Fruit fly (Drosophila melanogaster) whole organism, embryonic: ENCODE data around the gene Ten-m.
A peak's percentile ranks its signal among the peaks of the same experiment; 100 is the strongest.

Experiments
- Atf3 ChIP-seq: fragments of 200-800 bp; sonication (Bioruptor generic); optimal IDR thresholded peaks from 3 replicates; lab custom pipeline; 2016; ENCODE audit warnings: missing biosample characterization, missing genetic modification characterization
- B-H1 ChIP-seq: fragments of 200-800 bp; sonication (Bioruptor generic); IDR thresholded peaks from 3 replicates; pipeline ENCODE4 v1.3.6; 2022; ENCODE audit warnings: missing biosample characterization, missing genetic modification characterization
- Blimp-1 ChIP-seq: fragments of 200-800 bp; sonication (Bioruptor generic); optimal IDR thresholded peaks from 3 replicates; lab custom pipeline; 2018; ENCODE audit warnings: missing biosample characterization, missing genetic modification characterization, mild to moderate bottlenecking, moderate library complexity, missing genetic modification reagents
- CG10274 ChIP-seq: fragments of 200-800 bp; sonication (Bioruptor generic); optimal IDR thresholded peaks from 3 replicates; lab custom pipeline; 2017; ENCODE audit warnings: missing biosample characterization, mild to moderate bottlenecking, missing genetic modification characterization
- CG12219 ChIP-seq: fragments of 200-800 bp; sonication (Bioruptor generic); optimal IDR thresholded peaks from 3 replicates; lab custom pipeline; 2018; ENCODE audit warnings: missing biosample characterization, mild to moderate bottlenecking, missing genetic modification characterization
- CG1603 ChIP-seq: fragments of 200-800 bp; sonication (Bioruptor generic); optimal IDR thresholded peaks from 2 replicates; lab custom pipeline; 2019; ENCODE audit warnings: missing biosample characterization, mild to moderate bottlenecking, missing genetic modification characterization, moderate library complexity
- CG17186 ChIP-seq: fragments of 200-800 bp; sonication (Bioruptor generic); optimal IDR thresholded peaks from 3 replicates; lab custom pipeline; 2017; ENCODE audit warnings: missing biosample characterization, missing genetic modification reagents, missing genetic modification characterization
- CG17385 ChIP-seq: fragments of 200-800 bp; sonication (Bioruptor generic); optimal IDR thresholded peaks from 3 replicates; lab custom pipeline; 2018; ENCODE audit warnings: missing biosample characterization, mild to moderate bottlenecking, missing genetic modification characterization
- CG1832 ChIP-seq: fragments of 200-800 bp; sonication (Bioruptor generic); optimal IDR thresholded peaks from 2 replicates; lab custom pipeline; 2017; ENCODE audit warnings: missing biosample characterization, mild to moderate bottlenecking, missing genetic modification characterization, inconsistent platforms
- CG18764 ChIP-seq: fragments of 200-800 bp; sonication (Bioruptor generic); optimal IDR thresholded peaks from 3 replicates; lab custom pipeline; 2016; ENCODE audit warnings: missing biosample characterization, missing genetic modification characterization
- CG2116 ChIP-seq: fragments of 200-800 bp; sonication (Bioruptor generic); optimal IDR thresholded peaks from 3 replicates; lab custom pipeline; 2018; ENCODE audit warnings: missing biosample characterization, mild to moderate bottlenecking, missing genetic modification characterization
- CG2202 ChIP-seq: fragments of 200-800 bp; sonication (Bioruptor generic); optimal IDR thresholded peaks from 2 replicates; lab custom pipeline; 2018; ENCODE audit warnings: missing biosample characterization, mild to moderate bottlenecking, missing genetic modification characterization
- CG30431 ChIP-seq: fragments of 200-800 bp; sonication (Bioruptor generic); optimal IDR thresholded peaks from 2 replicates; lab custom pipeline; 2017; ENCODE audit warnings: missing biosample characterization, missing genetic modification characterization
- CG34376 ChIP-seq: fragments of 200-800 bp; sonication (Bioruptor generic); optimal IDR thresholded peaks from 2 replicates; lab custom pipeline; 2018; ENCODE audit warnings: missing biosample characterization, mild to moderate bottlenecking, missing genetic modification characterization
- CG4360 ChIP-seq: fragments of 200-800 bp; sonication (Bioruptor generic); IDR thresholded peaks from 2 replicates; pipeline ENCODE4 v1.3.6; 2022; ENCODE audit warnings: missing biosample characterization, missing genetic modification characterization
- CG6854 ChIP-seq: fragments of 200-800 bp; sonication (Bioruptor generic); optimal IDR thresholded peaks from 3 replicates; lab custom pipeline; 2017; ENCODE audit warnings: missing biosample characterization, mild to moderate bottlenecking, missing genetic modification characterization
- CG7786 ChIP-seq: fragments of 200-800 bp; sonication (Bioruptor generic); optimal IDR thresholded peaks from 2 replicates; lab custom pipeline; 2016; ENCODE audit warnings: missing biosample characterization, missing genetic modification characterization
- CG7928 ChIP-seq: fragments of 200-800 bp; sonication (Bioruptor generic); optimal IDR thresholded peaks from 2 replicates; lab custom pipeline; 2017; ENCODE audit warnings: missing biosample characterization, mild to moderate bottlenecking, missing genetic modification characterization
- CG7987 ChIP-seq: fragments of 200-800 bp; sonication (Bioruptor generic); optimal IDR thresholded peaks from 2 replicates; lab custom pipeline; 2018; ENCODE audit warnings: missing biosample characterization, mild to moderate bottlenecking, missing genetic modification characterization, moderate library complexity
- CrebB ChIP-seq: fragments of 200-800 bp; sonication (Bioruptor generic); optimal IDR thresholded peaks from 3 replicates; lab custom pipeline; 2018; ENCODE audit warnings: missing biosample characterization, mild to moderate bottlenecking, missing genetic modification characterization
- E2f1 ChIP-seq: fragments of 200-800 bp; sonication (Bioruptor generic); IDR thresholded peaks from 2 replicates; pipeline ENCODE4 v1.3.6; 2022; ENCODE audit warnings: missing biosample characterization, missing genetic modification characterization
- Ets65A ChIP-seq: fragments of 200-800 bp; sonication (Bioruptor generic); peaks from one replicate; lab custom pipeline; 2016; ENCODE audit warnings: missing biosample characterization, missing genetic modification characterization
- H15 ChIP-seq: fragments of 200-800 bp; sonication (Bioruptor generic); IDR thresholded peaks from 3 replicates; pipeline ENCODE4 v1.3.6; 2022; ENCODE audit warnings: missing biosample characterization, missing genetic modification characterization
- H2.0 ChIP-seq: fragments of 200-800 bp; sonication (Bioruptor generic); IDR thresholded peaks from 2 replicates; pipeline ENCODE4 v1.3.6; 2022; ENCODE audit warnings: missing biosample characterization, missing genetic modification characterization
- HmgZ ChIP-seq: fragments of 200-800 bp; sonication (Bioruptor generic); optimal IDR thresholded peaks from 2 replicates; lab custom pipeline; 2018; ENCODE audit warnings: missing biosample characterization, mild to moderate bottlenecking, missing genetic modification characterization
- MESR4 ChIP-seq: fragments of 200-800 bp; sonication (Bioruptor generic); optimal IDR thresholded peaks from 2 replicates; lab custom pipeline; 2018; ENCODE audit warnings: missing biosample characterization, mild to moderate bottlenecking, missing genetic modification characterization, moderate library complexity
- Poxn ChIP-seq: fragments of 200-800 bp; sonication (Bioruptor generic); IDR thresholded peaks from 2 replicates; pipeline ENCODE4 v1.3.6; 2022; ENCODE audit warnings: missing biosample characterization, missing genetic modification characterization
- Sox100B ChIP-seq: fragments of 200-800 bp; sonication (Bioruptor generic); optimal IDR thresholded peaks from 3 replicates; lab custom pipeline; 2018; ENCODE audit warnings: missing biosample characterization, mild to moderate bottlenecking, missing genetic modification characterization
- Spps ChIP-seq: fragments of 200-800 bp; sonication (Bioruptor generic); optimal IDR thresholded peaks from 2 replicates; lab custom pipeline; 2018; ENCODE audit warnings: missing biosample characterization, mild to moderate bottlenecking, missing genetic modification characterization
- Stat92E ChIP-seq, 3 experiments: fragments of >200 bp in 2 of 3; fragments of 200-800 bp in 1 of 3; sonication (Bioruptor generic) in 1 of 3; optimal IDR thresholded peaks; 2 replicates each; lab custom pipeline; 2017 to 2019; ENCODE audit warnings: missing biosample characterization in 3 of 3, missing genetic modification characterization in 3 of 3, mild to moderate bottlenecking in 1 of 3, moderate library complexity in 1 of 3
- Taf1 ChIP-seq: fragments of 200-800 bp; sonication (Bioruptor generic); IDR thresholded peaks from 2 replicates; pipeline ENCODE4 v1.3.6; 2022; ENCODE audit warnings: missing biosample characterization, missing genetic modification characterization
- amos ChIP-seq: fragments of 200-800 bp; sonication (Bioruptor generic); IDR thresholded peaks from 2 replicates; pipeline ENCODE4 v1.3.6; 2022; ENCODE audit warnings: missing biosample characterization, missing genetic modification characterization; ENCODE audit not compliant: partially characterized antibody
- bbx ChIP-seq: fragments of 200-800 bp; sonication (Bioruptor generic); IDR thresholded peaks from 2 replicates; pipeline ENCODE4 v1.3.6; 2022; ENCODE audit warnings: missing biosample characterization, missing genetic modification characterization; ENCODE audit not compliant: partially characterized antibody
- bigmax ChIP-seq: fragments of 200-800 bp; sonication (Bioruptor generic); optimal IDR thresholded peaks from 2 replicates; lab custom pipeline; 2018; ENCODE audit warnings: missing biosample characterization, mild to moderate bottlenecking, missing genetic modification characterization
- bsh ChIP-seq, 2 experiments: fragments of 200-800 bp; sonication (Bioruptor generic); optimal IDR thresholded peaks; 2 replicates each; lab custom pipeline; 2017 to 2018; ENCODE audit warnings: mild to moderate bottlenecking in 2 of 2, missing biosample characterization in 2 of 2, missing genetic modification characterization in 2 of 2, moderate library complexity in 1 of 2
- crol ChIP-seq: fragments of 200-800 bp; sonication (Bioruptor generic); IDR thresholded peaks from 2 replicates; pipeline ENCODE4 v1.3.6; 2022; ENCODE audit warnings: missing biosample characterization, missing genetic modification characterization
- da ChIP-seq: fragments of 200-800 bp; sonication (Bioruptor generic); optimal IDR thresholded peaks from 2 replicates; lab custom pipeline; 2016; ENCODE audit warnings: missing biosample characterization, missing genetic modification characterization
- gcm2 ChIP-seq: fragments of 200-800 bp; sonication (Bioruptor generic); optimal IDR thresholded peaks from 2 replicates; lab custom pipeline; 2016; ENCODE audit warnings: missing biosample characterization, missing genetic modification characterization
- grau ChIP-seq: fragments of 200-800 bp; optimal IDR thresholded peaks from 3 replicates; lab custom pipeline; 2019; ENCODE audit warnings: missing biosample characterization, mild to moderate bottlenecking, missing genetic modification characterization, moderate library complexity
- nerfin-1 ChIP-seq: fragments of 200-800 bp; sonication (Bioruptor generic); optimal IDR thresholded peaks from 3 replicates; lab custom pipeline; 2019; ENCODE audit warnings: missing biosample characterization, mild to moderate bottlenecking, missing genetic modification characterization, moderate library complexity
- nerfin-2 ChIP-seq: fragments of 200-800 bp; sonication (Bioruptor generic); IDR thresholded peaks from 2 replicates; pipeline ENCODE4 v1.3.6; 2022; ENCODE audit warnings: missing biosample characterization, missing genetic modification characterization; ENCODE audit not compliant: partially characterized antibody
- nmo ChIP-seq: fragments of 200-800 bp; sonication (Bioruptor generic); optimal IDR thresholded peaks from 2 replicates; lab custom pipeline; 2018; ENCODE audit warnings: missing biosample characterization, mild to moderate bottlenecking, missing genetic modification characterization, moderate library complexity
- ro ChIP-seq: fragments of 200-800 bp; sonication (Bioruptor generic); IDR thresholded peaks from 2 replicates; pipeline ENCODE4 v1.3.6; 2022; ENCODE audit warnings: missing biosample characterization, missing genetic modification characterization
- run ChIP-seq: fragments of 200-800 bp; sonication (Bioruptor generic); optimal IDR thresholded peaks from 3 replicates; lab custom pipeline; 2018; ENCODE audit warnings: missing biosample characterization, mild to moderate bottlenecking, missing genetic modification characterization
- sc ChIP-seq, 3 experiments: fragments of >200 bp in 2 of 3; fragments of 200-800 bp in 1 of 3; sonication (Bioruptor generic) in 1 of 3; optimal IDR thresholded peaks; 2 replicates in 2 of 3; 3 replicates in 1 of 3; lab custom pipeline; 2017; ENCODE audit warnings: mild to moderate bottlenecking in 1 of 3, missing biosample characterization in 1 of 3, missing genetic modification characterization in 1 of 3, missing genetic modification reagents in 1 of 3
- sd ChIP-seq: fragments of 200-800 bp; sonication (Bioruptor generic); optimal IDR thresholded peaks from 3 replicates; lab custom pipeline; 2018; ENCODE audit warnings: missing biosample characterization, mild to moderate bottlenecking, missing genetic modification characterization, moderate library complexity
- sob ChIP-seq: fragments of 200-800 bp; sonication (Bioruptor generic); IDR thresholded peaks from 2 replicates; pipeline ENCODE4 v1.3.6; 2022; ENCODE audit warnings: missing biosample characterization, missing genetic modification characterization
- sug ChIP-seq: fragments of 200-800 bp; optimal IDR thresholded peaks from 2 replicates; lab custom pipeline; 2019; ENCODE audit warnings: missing biosample characterization, mild to moderate bottlenecking, missing genetic modification characterization, moderate library complexity
- unc-4 ChIP-seq: fragments of 200-800 bp; sonication (Bioruptor generic); IDR thresholded peaks from 2 replicates; pipeline ENCODE4 v1.3.6; 2022; ENCODE audit warnings: missing biosample characterization, missing genetic modification characterization; ENCODE audit not compliant: partially characterized antibody
- wdn ChIP-seq: fragments of 200-800 bp; sonication (Bioruptor generic); IDR thresholded peaks from 2 replicates; pipeline ENCODE4 v1.3.6; 2022; ENCODE audit warnings: missing biosample characterization, missing genetic modification characterization

Ten-m gene

DNA sequence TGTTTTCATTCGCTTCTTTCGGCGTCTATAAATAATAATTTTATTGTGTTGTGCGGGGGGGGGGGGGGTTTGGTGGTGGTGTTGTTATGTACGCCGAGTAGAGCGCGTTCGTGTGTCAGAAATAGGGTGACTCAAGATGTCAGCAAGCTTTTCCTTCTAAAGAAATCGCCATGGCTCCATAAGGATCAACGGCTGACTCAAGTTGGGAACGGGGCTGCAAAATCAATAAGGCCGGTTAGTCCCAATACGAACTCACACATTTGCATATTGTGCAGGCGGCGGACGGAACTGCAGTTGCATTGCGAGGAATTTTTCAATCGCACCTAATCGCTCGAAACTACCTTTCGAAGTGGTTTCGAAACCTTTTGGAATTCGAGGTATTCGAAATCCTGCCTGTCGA is 131.0 kb downstream of the Ten-m start (continued):
- TF ChIP-seq sd (tag; lab: Kevin White, UChicago): peak; percentile 89
- TF ChIP-seq CG17186 (GFP tag; lab: Kevin White, UChicago): no peak
- no peak for TF ChIP-seq CG18764
- TF ChIP-seq CG12219: peak; percentile 20
- no peak for TF ChIP-seq Sox100B (GFP tag; lab: Kevin White, UChicago)
- TF ChIP-seq gcm2 (GFP tag; lab: Kevin White, UChicago): no peak
- TF ChIP-seq amos (GFP tag; lab: Robert Waterston, UW): no peak
- no peak for TF ChIP-seq CG17385 (GFP tag; lab: Kevin White, UChicago)
- TF ChIP-seq CG2202 (tag; lab: Kevin White, UChicago): no peak
- TF ChIP-seq E2f1 (GFP tag; lab: Robert Waterston, UW): peak; percentile 36; the same call in 1 of the 2 replicates
- TF ChIP-seq crol: no peak; the same call in none of the 2 replicates
- TF ChIP-seq CG6854: peak; percentile 23
- no peak for TF ChIP-seq nerfin-2 (GFP tag; lab: Robert Waterston, UW)
- TF ChIP-seq sob (GFP tag; lab: Robert Waterston, UW): peak; percentile 52
- TF ChIP-seq CG4360 (GFP tag; lab: Robert Waterston, UW): no peak
- TF ChIP-seq unc-4 (GFP tag; lab: Robert Waterston, UW): no peak
- TF ChIP-seq CG1832: no peak
- no peak for TF ChIP-seq MESR4 (GFP tag; lab: Kevin White, UChicago)
- 0 out of 2 replicates have a peak, but pooled peaks have one; percentile 13 for TF ChIP-seq Poxn
- TF ChIP-seq Spps (tag; lab: Kevin White, UChicago): no peak
- TF ChIP-seq ro (GFP tag; lab: Robert Waterston, UW): no peak
- no peak for TF ChIP-seq bsh (GFP tag; optimal IDR thresholded peaks at IDR 0.05; lab: Kevin White, UChicago)
- 0 out of 2 replicates have a peak, but pooled peaks have one; percentile 5 for TF ChIP-seq wdn (GFP tag; lab: Robert Waterston, UW)
- TF ChIP-seq Stat92E (GFP tag; optimal IDR thresholded peaks at IDR 0.05; lab: Kevin White, UChicago): no peak
- TF ChIP-seq HmgZ (tag; lab: Kevin White, UChicago): peak; percentile 34
- peak; percentile 53 for TF ChIP-seq grau (tag; lab: Kevin White, UChicago)
- no peak for TF ChIP-seq bbx (GFP tag; lab: Robert Waterston, UW)
- TF ChIP-seq da: no peak
- no peak for TF ChIP-seq CG34376 (GFP tag; lab: Kevin White, UChicago)
- no peak for TF ChIP-seq Atf3 (GFP tag; lab: Kevin White, UChicago)
- no peak for TF ChIP-seq CrebB (tag; lab: Kevin White, UChicago)
- no peak for TF ChIP-seq Ets65A (GFP tag; lab: Kevin White, UChicago)
- TF ChIP-seq H15 (GFP tag; lab: Robert Waterston, UW): 0 out of 3 replicates have a peak, but pooled peaks have one; percentile 9
- TF ChIP-seq Blimp-1 (GFP tag; lab: Kevin White, UChicago): no peak
- no peak for TF ChIP-seq nmo (GFP tag; lab: Kevin White, UChicago)
- no peak for TF ChIP-seq sc (optimal IDR thresholded peaks at IDR 0.05; lab: Kevin White, UChicago)
- no peak for TF ChIP-seq sc (GFP tag; optimal IDR thresholded peaks at IDR 0.05; lab: Kevin White, UChicago)
- 0 out of 2 replicates have a peak, but pooled peaks have one; percentile 30 for TF ChIP-seq Taf1 (GFP tag; lab: Robert Waterston, UW)
- TF ChIP-seq CG1603: no peak
- TF ChIP-seq CG7786 (GFP tag; lab: Kevin White, UChicago): no peak
- peak; percentile 16; the same call in 1 of the 3 replicates for TF ChIP-seq B-H1 (GFP tag; lab: Robert Waterston, UW)
- no peak for TF ChIP-seq CG7928 (GFP tag; lab: Kevin White, UChicago)
- no peak for TF ChIP-seq CG10274 (GFP tag; lab: Kevin White, UChicago)
- no peak for TF ChIP-seq CG2116 (GFP tag; lab: Kevin White, UChicago)
- TF ChIP-seq CG30431 (GFP tag; lab: Kevin White, UChicago): no peak
- no peak for TF ChIP-seq run (tag; lab: Kevin White, UChicago)
- peak; percentile 46; the same call in 1 of the 2 replicates for TF ChIP-seq H2.0 (GFP tag; lab: Robert Waterston, UW)
- TF ChIP-seq CG7987 (GFP tag; lab: Kevin White, UChicago): no peak
- TF ChIP-seq bigmax (GFP tag; lab: Kevin White, UChicago): no peak
- TF ChIP-seq nerfin-1 (tag; lab: Kevin White, UChicago): no peak
- no peak for TF ChIP-seq sug
